Fruit fly (Drosophila melanogaster): ENCODE results near the gene Ube4A.

Ube4A gene

DNA sequence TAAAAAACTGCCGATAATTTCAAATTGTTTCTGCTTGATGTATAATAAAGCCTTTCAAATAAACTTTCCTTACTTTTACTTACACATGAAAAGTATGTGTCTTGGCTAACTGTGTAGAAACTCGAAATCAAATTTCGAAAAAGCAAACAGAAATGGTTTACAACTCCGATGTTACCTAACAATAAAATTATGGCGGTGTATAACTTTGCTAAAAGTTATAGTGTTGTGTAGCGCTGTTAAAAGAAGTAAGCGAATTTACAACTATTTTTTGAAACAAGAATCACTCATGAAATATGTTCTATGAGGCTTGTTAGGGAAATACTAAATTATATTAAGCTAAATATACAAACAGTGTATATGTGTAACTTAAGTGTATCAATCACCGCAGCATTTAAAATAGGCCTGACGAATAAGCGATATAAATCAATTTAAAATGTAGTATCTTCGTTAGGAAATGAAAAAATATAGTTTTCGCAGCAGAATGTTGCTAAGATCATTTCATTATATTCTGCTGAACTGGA is 35.6 kb upstream of the Ube4A start, which contains the start of gene CG34345 (continued):
- TF ChIP-seq pzg (GFP tag; optimal IDR thresholded peaks at IDR 0.05) (peak; percentile 43), CG17328 (GFP tag; IDR thresholded peaks at IDR 0.05) (no peak), Chrac-16 (GFP tag; optimal IDR thresholded peaks at IDR 0.05) (peak; percentile 9), HmgD (GFP tag; optimal IDR thresholded peaks at IDR 0.05) (peak; percentile 20), Myb (GFP tag; optimal IDR thresholded peaks at IDR 0.05) (peak; percentile 81), CG2199 (GFP tag; IDR thresholded peaks at IDR 0.05) (0 out of 3 replicates have a peak, but pooled peaks have one; percentile 8), twi (tag; optimal IDR thresholded peaks at IDR 0.05) (no peak), Opbp (GFP tag; IDR thresholded peaks at IDR 0.05; ENCODE audit: partially characterized antibody) (peak; percentile 76; the same call in 2 of the 3 replicates), CG3847 (GFP tag; IDR thresholded peaks at IDR 0.05) (peak; percentile 45), Mad (GFP tag; optimal IDR thresholded peaks at IDR 0.05) (no peak), Max (GFP tag; optimal IDR thresholded peaks at IDR 0.05) (no peak), CG6791 (GFP tag; IDR thresholded peaks at IDR 0.05; ENCODE audit: partially characterized antibody) (peak; percentile 81), sr (GFP tag; IDR thresholded peaks at IDR 0.05) (no peak), CG42726 (GFP tag; IDR thresholded peaks at IDR 0.05; ENCODE audit: partially characterized antibody) (peak; percentile 48), ERR (GFP tag; optimal IDR thresholded peaks at IDR 0.05) (no peak), Ada2b (GFP tag; IDR thresholded peaks at IDR 0.05) (no peak), CG15514 (GFP tag; optimal IDR thresholded peaks at IDR 0.05) (peak; percentile 36), Oaz (GFP tag; IDR thresholded peaks at IDR 0.05) (no peak), trh (GFP tag; optimal IDR thresholded peaks at IDR 0.05) (no peak), scrt (GFP tag; optimal IDR thresholded peaks at IDR 0.05) (no peak), HLH54F (GFP tag; optimal IDR thresholded peaks at IDR 0.05) (peak; percentile 13), BEAF-32 (GFP tag; optimal IDR thresholded peaks at IDR 0.05) (peak; percentile 10), CoRest (tag; optimal IDR thresholded peaks at IDR 0.05) (peak; percentile 47), CG3163 (GFP tag; optimal IDR thresholded peaks at IDR 0.05) (peak; percentile 2), zfh2 (GFP tag; optimal IDR thresholded peaks at IDR 0.05) (peak; percentile 26), CG12942 (GFP tag; optimal IDR thresholded peaks at IDR 0.05) (no peak), CG9932 (GFP tag; IDR thresholded peaks at IDR 0.05) (peak; percentile 31; the same call in 1 of the 2 replicates), CG10267 (tag; optimal IDR thresholded peaks at IDR 0.05) (peak; percentile 91), CG30403 (GFP tag; optimal IDR thresholded peaks at IDR 0.05) (peak; percentile 25), CG9876 (GFP tag; optimal IDR thresholded peaks at IDR 0.05) (peak; percentile 5), onecut (GFP tag; IDR thresholded peaks at IDR 0.05) (no peak), CG17612 (GFP tag; IDR thresholded peaks at IDR 0.05) (no peak), CG12391 (tag; optimal IDR thresholded peaks at IDR 0.05) (peak; percentile 22), CG33213 (GFP tag; optimal IDR thresholded peaks at IDR 0.05) (peak; percentile 40), fd3F (GFP tag; optimal IDR thresholded peaks at IDR 0.05) (no peak), lilli (GFP tag; optimal IDR thresholded peaks at IDR 0.05) (peak; percentile 1), CG16813 (GFP tag; IDR thresholded peaks at IDR 0.05; ENCODE audit: partially characterized antibody) (peak; percentile 50; the same call in 2 of the 3 replicates), Hsf (GFP tag; optimal IDR thresholded peaks at IDR 0.05) (peak; percentile 25), inv (GFP tag; IDR thresholded peaks at IDR 0.05; ENCODE audit: partially characterized antibody) (0 out of 2 replicates have a peak, but pooled peaks have one; percentile 15)

DNA sequence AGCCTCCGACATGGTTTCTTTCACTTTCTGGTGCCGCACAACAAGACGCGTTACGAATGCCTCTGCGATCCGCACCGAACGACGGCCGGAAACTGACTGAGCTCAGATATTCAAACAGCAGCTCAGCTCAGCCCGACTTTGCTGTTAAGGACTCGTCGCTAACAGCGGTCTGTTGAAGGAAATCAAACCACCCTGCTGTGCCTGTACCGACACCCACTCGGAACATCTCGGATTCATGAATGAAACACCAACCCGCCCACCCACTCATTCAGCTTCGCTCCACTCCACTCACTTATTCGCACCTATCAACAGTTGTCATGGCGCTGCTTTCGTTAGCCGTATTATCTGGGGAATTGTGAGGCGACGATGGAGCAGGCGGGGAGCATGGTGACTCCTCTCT is 26.0 kb upstream of the Ube4A start, which contains the start of gene Oatp26F:
TSS of gene Oatp26F (minus strand) at position 101 of the 400 bp plus-strand sequence.
- 0 out of 2 replicates have a peak, but pooled peaks have one; percentile 24 for TF ChIP-seq Bgb (GFP tag; IDR thresholded peaks at IDR 0.05; ENCODE audit: partially characterized antibody)
- TF ChIP-seq fu2 (GFP tag; optimal IDR thresholded peaks at IDR 0.05) = no peak
- no peak for TF ChIP-seq CG32532 (GFP tag; IDR thresholded peaks at IDR 0.05)
- no peak for TF ChIP-seq Hr3 (GFP tag; optimal IDR thresholded peaks at IDR 0.05)
- TF ChIP-seq Tbp (GFP tag; optimal IDR thresholded peaks at IDR 0.05) = no peak
- no peak for TF ChIP-seq Stat92E (GFP tag; optimal IDR thresholded peaks at IDR 0.05)
- no peak for TF ChIP-seq gcm2 (GFP tag; optimal IDR thresholded peaks at IDR 0.05)
- TF ChIP-seq Ets65A (GFP tag) = peak; percentile 26
- TF ChIP-seq CG1792 (GFP tag; optimal IDR thresholded peaks at IDR 0.05) = no peak
- no peak for TF ChIP-seq CG10462 (GFP tag; optimal IDR thresholded peaks at IDR 0.05)
- TF ChIP-seq Dbx (GFP tag; IDR thresholded peaks at IDR 0.05) = no peak
- no peak for TF ChIP-seq sob (GFP tag; IDR thresholded peaks at IDR 0.05)
- no peak for TF ChIP-seq hkb (optimal IDR thresholded peaks at IDR 0.05)
- no peak for TF ChIP-seq hkb (GFP tag; IDR thresholded peaks at IDR 0.05)
